Worm (Caenorhabditis elegans): ENCODE results near the gene F55G11.6.

- TF ChIP-seq nhr-12 (tag; optimal IDR thresholded peaks at IDR 0.05) (no peak), snpc-4 (tag; optimal IDR thresholded peaks at IDR 0.05) (no peak), ama-1 (optimal IDR thresholded peaks at IDR 0.05) (no peak), ztf-1 (GFP tag; conservative IDR thresholded peaks at IDR 0.05) (no peak), ztf-11 (tag; optimal IDR thresholded peaks at IDR 0.05) (no peak), lin-39 (tag; optimal IDR thresholded peaks at IDR 0.05) (no peak), blmp-1 (tag; optimal IDR thresholded peaks at IDR 0.05; ENCODE audit: insufficient read depth) (no peak), nhr-77 (tag; optimal IDR thresholded peaks at IDR 0.05) (no peak), dmd-4 (tag; optimal IDR thresholded peaks at IDR 0.05) (no peak)
Measured at ce11 chrIV:12957730-12958129, at the start of gene F55G11.6.

Data from whole organism, L2 larva.